Fruit fly (Drosophila melanogaster) whole organism, adult: Measurements from ENCODE around the gene Iru.

Experiments
- CG11617 ChIP-seq: fragments of 200-800 bp; sonication (Bioruptor generic); optimal IDR thresholded peaks from 2 replicates; lab custom pipeline; 2017; ENCODE audit warnings: mild to moderate bottlenecking, missing biosample characterization, missing genetic modification reagents, missing genetic modification characterization
- CG12768 ChIP-seq: fragments of 200-800 bp; sonication (Bioruptor generic); optimal IDR thresholded peaks from 2 replicates; lab custom pipeline; 2017; ENCODE audit warnings: missing biosample characterization, missing genetic modification characterization, mild to moderate bottlenecking, moderate library complexity, missing genetic modification reagents
- CG14711 ChIP-seq: fragments of 200-800 bp; sonication (Bioruptor generic); optimal IDR thresholded peaks from 2 replicates; lab custom pipeline; 2018; ENCODE audit warnings: missing biosample characterization, mild to moderate bottlenecking, missing genetic modification characterization, moderate library complexity
- CG1620 ChIP-seq: fragments of 200-800 bp; sonication (Bioruptor generic); optimal IDR thresholded peaks from 2 replicates; lab custom pipeline; 2016; ENCODE audit warnings: missing biosample characterization, missing genetic modification characterization
- CG33017 ChIP-seq: fragments of 200-800 bp; sonication (Bioruptor generic); optimal IDR thresholded peaks from 2 replicates; lab custom pipeline; 2018; ENCODE audit warnings: missing biosample characterization, mild to moderate bottlenecking, missing genetic modification characterization, moderate library complexity
- CG5204 ChIP-seq: fragments of 200-800 bp; sonication (Bioruptor generic); optimal IDR thresholded peaks from 2 replicates; lab custom pipeline; 2016; ENCODE audit warnings: missing biosample characterization, missing genetic modification characterization
- CG7045 ChIP-seq: fragments of 200-800 bp; sonication (Bioruptor generic); optimal IDR thresholded peaks from 2 replicates; lab custom pipeline; 2017; ENCODE audit warnings: missing biosample characterization, mild to moderate bottlenecking, missing genetic modification characterization
- CG7101 ChIP-seq: fragments of 200-800 bp; sonication (Bioruptor generic); optimal IDR thresholded peaks from 2 replicates; lab custom pipeline; 2018; ENCODE audit warnings: missing biosample characterization, mild to moderate bottlenecking, missing genetic modification characterization, moderate library complexity
- Clk ChIP-seq: fragments of 200-800 bp; sonication (Bioruptor generic); optimal IDR thresholded peaks from 2 replicates; lab custom pipeline; 2017; ENCODE audit warnings: missing biosample characterization, missing genetic modification characterization
- Crg-1 ChIP-seq: fragments of 200-800 bp; sonication (Bioruptor generic); optimal IDR thresholded peaks from 2 replicates; lab custom pipeline; 2016; ENCODE audit warnings: missing biosample characterization, missing genetic modification characterization
- Hr96 ChIP-seq: fragments of 200-800 bp; sonication (Bioruptor generic); optimal IDR thresholded peaks from 2 replicates; lab custom pipeline; 2016; ENCODE audit warnings: missing biosample characterization, missing genetic modification characterization
- Mnt ChIP-seq: fragments of 200-800 bp; sonication (Bioruptor generic); optimal IDR thresholded peaks from 2 replicates; lab custom pipeline; 2016; ENCODE audit warnings: missing biosample characterization, mild to moderate bottlenecking, missing genetic modification characterization
- bab1 ChIP-seq: fragments of 200-800 bp; sonication (Bioruptor generic); optimal IDR thresholded peaks from 3 replicates; lab custom pipeline; 2019; ENCODE audit warnings: missing biosample characterization, mild to moderate bottlenecking, missing genetic modification characterization, moderate library complexity
- cic ChIP-seq: fragments of 200-800 bp; sonication (Bioruptor generic); optimal IDR thresholded peaks from 2 replicates; lab custom pipeline; 2017; ENCODE audit warnings: missing biosample characterization, mild to moderate bottlenecking, missing genetic modification characterization, moderate library complexity
- cnc ChIP-seq, 2 experiments: fragments of >200 bp; optimal IDR thresholded peaks; 2 replicates each; lab custom pipeline; 2017
- kay ChIP-seq: fragments of 200-800 bp; sonication (Bioruptor generic); peaks from one replicate; lab custom pipeline; 2016; ENCODE audit warnings: missing biosample characterization, missing genetic modification characterization, borderline replicate concordance
- ovo ChIP-seq: fragments of 200-800 bp; sonication (Bioruptor generic); optimal IDR thresholded peaks from 2 replicates; lab custom pipeline; 2016; ENCODE audit warnings: missing biosample characterization, missing genetic modification characterization
- pad ChIP-seq: fragments of 200-800 bp; sonication (Bioruptor generic); optimal IDR thresholded peaks from 3 replicates; lab custom pipeline; 2017; ENCODE audit warnings: missing biosample characterization, missing genetic modification characterization, mild to moderate bottlenecking, moderate library complexity, missing genetic modification reagents
- tj ChIP-seq: fragments of 200-800 bp; sonication (Bioruptor generic); optimal IDR thresholded peaks from 3 replicates; lab custom pipeline; 2017; ENCODE audit warnings: missing biosample characterization, mild to moderate bottlenecking, missing genetic modification characterization, moderate library complexity
- toe ChIP-seq: fragments of 200-800 bp; sonication (Bioruptor generic); optimal IDR thresholded peaks from 2 replicates; lab custom pipeline; 2016; ENCODE audit warnings: missing biosample characterization, missing genetic modification characterization

Iru gene

dm6 chr3R:8971794-8972193, 34.5 kb upstream of the Iru start:
- TF ChIP-seq CG5204 (no peak), CG14711 (tag; lab: Kevin White, UChicago) (no peak), toe (GFP tag; lab: Kevin White, UChicago) (no peak), CG11617 (GFP tag; lab: Kevin White, UChicago) (no peak), CG33017 (tag; lab: Kevin White, UChicago) (no peak), Hr96 (GFP tag; lab: Kevin White, UChicago) (no peak), CG12768 (no peak), Clk (GFP tag; lab: Kevin White, UChicago) (no peak), cic (GFP tag; lab: Kevin White, UChicago) (no peak), ovo (GFP tag; lab: Kevin White, UChicago) (no peak), CG1620 (GFP tag; lab: Kevin White, UChicago) (no peak), bab1 (GFP tag; lab: Kevin White, UChicago) (no peak), CG7101 (tag; lab: Kevin White, UChicago) (no peak)

- TF ChIP-seq ovo (GFP tag; lab: Kevin White, UChicago) (no peak), pad (no peak)
Measured at dm6 chr3R:8976073-8976593, 30.1 kb upstream of the Iru start.

dm6 chr3R:8978768-8979167, 27.5 kb upstream of the Iru start:
- no peak for TF ChIP-seq CG12768

dm6 chr3R:8979850-8980775, 26.1 kb upstream of the Iru start:
- TF ChIP-seq CG12768 (peak; percentile 39), CG14711 (tag; lab: Kevin White, UChicago) (no peak), CG1620 (GFP tag; lab: Kevin White, UChicago) (no peak), Mnt (no peak), CG7101 (tag; lab: Kevin White, UChicago) (no peak), ovo (GFP tag; lab: Kevin White, UChicago) (no peak), Hr96 (GFP tag; lab: Kevin White, UChicago) (no peak), CG5204 (no peak), CG7045 (GFP tag; lab: Kevin White, UChicago) (no peak), cnc (optimal IDR thresholded peaks at IDR 0.05; lab: Kevin White, UChicago) (no peak), kay (GFP tag; lab: Kevin White, UChicago) (no peak), pad (no peak), Crg-1 (GFP tag; lab: Kevin White, UChicago) (no peak), CG11617 (GFP tag; lab: Kevin White, UChicago) (no peak), tj (GFP tag; lab: Kevin White, UChicago) (no peak), bab1 (GFP tag; lab: Kevin White, UChicago) (no peak), toe (GFP tag; lab: Kevin White, UChicago) (peak; percentile 28), cic (GFP tag; lab: Kevin White, UChicago) (no peak)

- TF ChIP-seq CG7101 (tag; lab: Kevin White, UChicago) = peak; percentile 9
- no peak for TF ChIP-seq CG33017 (tag; lab: Kevin White, UChicago)
- peak; percentile 50 for TF ChIP-seq Mnt
- peak; percentile 32 for TF ChIP-seq CG11617 (GFP tag; lab: Kevin White, UChicago)
- TF ChIP-seq CG7045 (GFP tag; lab: Kevin White, UChicago) = peak; percentile 44
- TF ChIP-seq tj (GFP tag; lab: Kevin White, UChicago) = no peak
- no peak for TF ChIP-seq toe (GFP tag; lab: Kevin White, UChicago)
- TF ChIP-seq CG1620 (GFP tag; lab: Kevin White, UChicago) = no peak
- TF ChIP-seq Clk (GFP tag; lab: Kevin White, UChicago) = no peak
- no peak for TF ChIP-seq Crg-1 (GFP tag; lab: Kevin White, UChicago)
- TF ChIP-seq cnc (optimal IDR thresholded peaks at IDR 0.05; lab: Kevin White, UChicago) = no peak
- TF ChIP-seq pad = peak; percentile 34
- TF ChIP-seq CG12768 = peak; percentile 67
- TF ChIP-seq ovo (GFP tag; lab: Kevin White, UChicago) = no peak
- TF ChIP-seq kay (GFP tag; lab: Kevin White, UChicago) = peak; percentile 95
- TF ChIP-seq bab1 (GFP tag; lab: Kevin White, UChicago) = peak; percentile 57
- peak; percentile 53 for TF ChIP-seq Hr96 (GFP tag; lab: Kevin White, UChicago)
- TF ChIP-seq CG5204 = no peak
- TF ChIP-seq cic (GFP tag; lab: Kevin White, UChicago) = peak; percentile 32
- TF ChIP-seq CG14711 (tag; lab: Kevin White, UChicago) = peak; percentile 11
Measured at dm6 chr3R:8980776-8981165, 25.5 kb upstream of the Iru start, which contains the start of gene CAHbeta. TSS of gene CAHbeta (plus strand) at chr3R:8980860.
